Fruit fly (Drosophila melanogaster): ENCODE measurements around the gene ppk7.

ppk7 gene

dm6 chr2L:6354231-6354630 is at the start of gene ppk7:
Gene ppk7 (minus strand): TSS chr2L:6354331.
- no peak for TF ChIP-seq CG8478 (optimal IDR thresholded peaks at IDR 0.05)
- no peak for TF ChIP-seq Dll (optimal IDR thresholded peaks at IDR 0.05)
- no peak for TF ChIP-seq pan (optimal IDR thresholded peaks at IDR 0.05)
- TF ChIP-seq psq (optimal IDR thresholded peaks at IDR 0.05): no peak
- TF ChIP-seq EcR (GFP tag; optimal IDR thresholded peaks at IDR 0.05): no peak
- no peak for TF ChIP-seq usp (GFP tag; optimal IDR thresholded peaks at IDR 0.05)

dm6 chr2L:6397149-6397548 is 43.0 kb upstream of the ppk7 start, which contains the start of gene CG42369:
Gene CG42369 (minus strand): TSS chr2L:6397249.
- TF ChIP-seq EcR (GFP tag; optimal IDR thresholded peaks at IDR 0.05): no peak
- TF ChIP-seq CG8478 (optimal IDR thresholded peaks at IDR 0.05): no peak
- TF ChIP-seq pan (optimal IDR thresholded peaks at IDR 0.05): no peak
- no peak for TF ChIP-seq psq (optimal IDR thresholded peaks at IDR 0.05)

dm6 chr2L:6391469-6391868 is 37.3 kb upstream of the ppk7 start:
- no peak for TF ChIP-seq usp (GFP tag; optimal IDR thresholded peaks at IDR 0.05)
- no peak for TF ChIP-seq EcR (GFP tag; optimal IDR thresholded peaks at IDR 0.05)
- no peak for TF ChIP-seq CG8478 (optimal IDR thresholded peaks at IDR 0.05)
- TF ChIP-seq psq (optimal IDR thresholded peaks at IDR 0.05): no peak
- no peak for TF ChIP-seq Dll (optimal IDR thresholded peaks at IDR 0.05)
- no peak for TF ChIP-seq pan (optimal IDR thresholded peaks at IDR 0.05)

dm6 chr2L:6387068-6387467 is 32.9 kb upstream of the ppk7 start:
- TF ChIP-seq pan (optimal IDR thresholded peaks at IDR 0.05) (no peak), CG8478 (optimal IDR thresholded peaks at IDR 0.05) (no peak), EcR (GFP tag; optimal IDR thresholded peaks at IDR 0.05) (no peak), psq (optimal IDR thresholded peaks at IDR 0.05) (no peak), Dll (optimal IDR thresholded peaks at IDR 0.05) (no peak), usp (GFP tag; optimal IDR thresholded peaks at IDR 0.05) (no peak)

dm6 chr2L:6385409-6385808 is 31.3 kb upstream of the ppk7 start, which contains the start of gene Nepl6:
Gene Nepl6 (minus strand): TSS chr2L:6385512.
- TF ChIP-seq pan (optimal IDR thresholded peaks at IDR 0.05): no peak
- no peak for TF ChIP-seq Dll (optimal IDR thresholded peaks at IDR 0.05)
- TF ChIP-seq EcR (GFP tag; optimal IDR thresholded peaks at IDR 0.05): no peak
- TF ChIP-seq usp (GFP tag; optimal IDR thresholded peaks at IDR 0.05): no peak
- no peak for TF ChIP-seq CG8478 (optimal IDR thresholded peaks at IDR 0.05)
- TF ChIP-seq psq (optimal IDR thresholded peaks at IDR 0.05): no peak

dm6 chr2L:6380966-6381365 is 26.8 kb upstream of the ppk7 start, which contains the start of gene Nepl5:
Gene Nepl5 (plus strand): TSS chr2L:6381266.
- TF ChIP-seq psq (optimal IDR thresholded peaks at IDR 0.05) (no peak), CG8478 (optimal IDR thresholded peaks at IDR 0.05) (no peak), pan (optimal IDR thresholded peaks at IDR 0.05) (no peak), Dll (optimal IDR thresholded peaks at IDR 0.05) (no peak), usp (GFP tag; optimal IDR thresholded peaks at IDR 0.05) (no peak), EcR (GFP tag; optimal IDR thresholded peaks at IDR 0.05) (no peak)

dm6 chr2L:6379197-6379596 is 25.1 kb upstream of the ppk7 start:
- TF ChIP-seq CG8478 (optimal IDR thresholded peaks at IDR 0.05) (no peak), Dll (optimal IDR thresholded peaks at IDR 0.05) (no peak), EcR (GFP tag; optimal IDR thresholded peaks at IDR 0.05) (no peak), pan (optimal IDR thresholded peaks at IDR 0.05) (no peak)

dm6 chr2L:6373141-6373540 is 19.0 kb upstream of the ppk7 start:
- TF ChIP-seq usp (GFP tag; optimal IDR thresholded peaks at IDR 0.05) (no peak), Dll (optimal IDR thresholded peaks at IDR 0.05) (no peak)

dm6 chr2L:6372088-6372487 is 18.0 kb upstream of the ppk7 start, which contains the start of gene slam:
Gene slam (plus strand): TSS chr2L:6372388.
- no peak for TF ChIP-seq Dll (optimal IDR thresholded peaks at IDR 0.05)
- no peak for TF ChIP-seq usp (GFP tag; optimal IDR thresholded peaks at IDR 0.05)
- no peak for TF ChIP-seq pan (optimal IDR thresholded peaks at IDR 0.05)
- TF ChIP-seq EcR (GFP tag; optimal IDR thresholded peaks at IDR 0.05): no peak
- no peak for TF ChIP-seq psq (optimal IDR thresholded peaks at IDR 0.05)
- TF ChIP-seq CG8478 (optimal IDR thresholded peaks at IDR 0.05): no peak

dm6 chr2L:6371025-6371641 is 17.0 kb upstream of the ppk7 start:
- TF ChIP-seq CG8478 (optimal IDR thresholded peaks at IDR 0.05) (no peak), pan (optimal IDR thresholded peaks at IDR 0.05) (no peak), EcR (GFP tag; optimal IDR thresholded peaks at IDR 0.05) (no peak), psq (optimal IDR thresholded peaks at IDR 0.05) (no peak), Dll (optimal IDR thresholded peaks at IDR 0.05) (no peak), usp (GFP tag; optimal IDR thresholded peaks at IDR 0.05) (no peak)

dm6 chr2L:6369286-6369685 is 15.2 kb upstream of the ppk7 start:
- TF ChIP-seq pan (optimal IDR thresholded peaks at IDR 0.05) (no peak), EcR (GFP tag; optimal IDR thresholded peaks at IDR 0.05) (no peak), psq (optimal IDR thresholded peaks at IDR 0.05) (no peak), usp (GFP tag; optimal IDR thresholded peaks at IDR 0.05) (no peak)

dm6 chr2L:6367478-6367932 is 13.4 kb upstream of the ppk7 start, which contains the start of gene Nepl4:
Gene Nepl4 (plus strand): TSS chr2L:6367882.
- TF ChIP-seq psq (optimal IDR thresholded peaks at IDR 0.05) (no peak), usp (GFP tag; optimal IDR thresholded peaks at IDR 0.05) (no peak), pan (optimal IDR thresholded peaks at IDR 0.05) (no peak), EcR (GFP tag; optimal IDR thresholded peaks at IDR 0.05) (no peak), CG8478 (optimal IDR thresholded peaks at IDR 0.05) (no peak), Dll (optimal IDR thresholded peaks at IDR 0.05) (no peak)

dm6 chr2L:6366924-6367323 is 12.8 kb upstream of the ppk7 start:
- TF ChIP-seq pan (optimal IDR thresholded peaks at IDR 0.05) (no peak), usp (GFP tag; optimal IDR thresholded peaks at IDR 0.05) (no peak), EcR (GFP tag; optimal IDR thresholded peaks at IDR 0.05) (no peak), Dll (optimal IDR thresholded peaks at IDR 0.05) (no peak), psq (optimal IDR thresholded peaks at IDR 0.05) (no peak), CG8478 (optimal IDR thresholded peaks at IDR 0.05) (no peak)

Data from whole organism.